Fruit fly (Drosophila melanogaster) whole organism, prepupa: Measurements from ENCODE around the gene glo.

Experiments
- Blimp-1 ChIP-seq: fragments of 200-800 bp; sonication (Bioruptor generic); optimal IDR thresholded peaks from 3 replicates; lab custom pipeline; 2017; ENCODE audit warnings: missing biosample characterization, missing genetic modification characterization, mild to moderate bottlenecking, moderate library complexity, missing genetic modification reagents
- CG10631 ChIP-seq: fragments of 200-800 bp; sonication (Bioruptor generic); optimal IDR thresholded peaks from 2 replicates; lab custom pipeline; 2016; ENCODE audit warnings: missing biosample characterization, missing genetic modification characterization
- CG11762 ChIP-seq: fragments of 200-800 bp; sonication (Bioruptor generic); optimal IDR thresholded peaks from 3 replicates; lab custom pipeline; 2016; ENCODE audit warnings: missing biosample characterization, missing genetic modification characterization; ENCODE audit not compliant: insufficient read depth
- CG11902 ChIP-seq: fragments of 200-800 bp; sonication (Bioruptor generic); optimal IDR thresholded peaks from 3 replicates; lab custom pipeline; 2016; ENCODE audit warnings: missing biosample characterization, missing genetic modification characterization
- CG15336 ChIP-seq: fragments of 200-800 bp; sonication (Bioruptor generic); IDR thresholded peaks from 2 replicates; pipeline ENCODE4 v1.3.6; 2022; ENCODE audit warnings: missing biosample characterization, missing genetic modification characterization
- CG1621 ChIP-seq: fragments of 200-800 bp; sonication (Bioruptor generic); optimal IDR thresholded peaks from 3 replicates; lab custom pipeline; 2018; ENCODE audit warnings: missing biosample characterization, mild to moderate bottlenecking, missing genetic modification characterization
- CG3032 ChIP-seq: fragments of 200-800 bp; optimal IDR thresholded peaks from 2 replicates; lab custom pipeline; 2019; ENCODE audit warnings: missing biosample characterization, mild to moderate bottlenecking, missing genetic modification characterization, moderate library complexity
- CG32006 ChIP-seq: fragments of 200-800 bp; sonication (Bioruptor generic); optimal IDR thresholded peaks from 3 replicates; lab custom pipeline; 2017; ENCODE audit warnings: missing biosample characterization, mild to moderate bottlenecking, missing genetic modification characterization
- CG34406 ChIP-seq: fragments of 200-800 bp; sonication (Bioruptor generic); optimal IDR thresholded peaks from 3 replicates; lab custom pipeline; 2016; ENCODE audit warnings: missing biosample characterization, missing genetic modification characterization
- CG3919 ChIP-seq: fragments of 200-800 bp; sonication (Bioruptor generic); optimal IDR thresholded peaks from 3 replicates; lab custom pipeline; 2016; ENCODE audit warnings: missing biosample characterization, missing genetic modification characterization
- CG4318 ChIP-seq: fragments of 200-800 bp; sonication (Bioruptor generic); optimal IDR thresholded peaks from 3 replicates; lab custom pipeline; 2017; ENCODE audit warnings: missing biosample characterization, mild to moderate bottlenecking, missing genetic modification characterization
- CG6163 ChIP-seq: fragments of 200-800 bp; sonication (Bioruptor generic); IDR thresholded peaks from 3 replicates; pipeline ENCODE4 v1.3.6; 2022; ENCODE audit warnings: missing biosample characterization, missing genetic modification characterization
- CG6276 ChIP-seq: fragments of 200-800 bp; sonication (Bioruptor generic); optimal IDR thresholded peaks from 2 replicates; lab custom pipeline; 2017; ENCODE audit warnings: missing biosample characterization, mild to moderate bottlenecking, missing genetic modification characterization
- CG6792 ChIP-seq: fragments of 200-800 bp; sonication (Bioruptor generic); optimal IDR thresholded peaks from 3 replicates; lab custom pipeline; 2016; ENCODE audit warnings: missing biosample characterization, missing genetic modification characterization
- CG6808 ChIP-seq: fragments of 200-800 bp; sonication (Bioruptor generic); optimal IDR thresholded peaks from 3 replicates; lab custom pipeline; 2017; ENCODE audit warnings: missing biosample characterization, missing genetic modification characterization, mild to moderate bottlenecking, moderate library complexity, missing genetic modification reagents
- CG6854 ChIP-seq: fragments of 200-800 bp; sonication (Bioruptor generic); optimal IDR thresholded peaks from 2 replicates; lab custom pipeline; 2017; ENCODE audit warnings: missing biosample characterization, mild to moderate bottlenecking, missing genetic modification characterization
- CG7368 ChIP-seq: fragments of 200-800 bp; sonication (Bioruptor generic); optimal IDR thresholded peaks from 3 replicates; lab custom pipeline; 2016; ENCODE audit warnings: missing biosample characterization, missing genetic modification characterization
- CG8119 ChIP-seq: fragments of 200-800 bp; sonication (Bioruptor generic); IDR thresholded peaks from 3 replicates; pipeline ENCODE4 v1.3.6; 2022; ENCODE audit warnings: missing biosample characterization, missing genetic modification characterization
- CG8319 ChIP-seq: fragments of 200-800 bp; sonication (Bioruptor generic); optimal IDR thresholded peaks from 3 replicates; lab custom pipeline; 2016; ENCODE audit warnings: missing biosample characterization, missing genetic modification characterization
- CG8632 ChIP-seq: fragments of 200-800 bp; sonication (Bioruptor generic); optimal IDR thresholded peaks from 3 replicates; lab custom pipeline; 2016; ENCODE audit warnings: missing biosample characterization, missing genetic modification characterization
- CG9139 ChIP-seq: fragments of 200-800 bp; sonication (Bioruptor generic); optimal IDR thresholded peaks from 3 replicates; lab custom pipeline; 2017; ENCODE audit warnings: missing biosample characterization, mild to moderate bottlenecking, missing genetic modification characterization
- Eip75B ChIP-seq: fragments of 200-800 bp; sonication (Bioruptor generic); optimal IDR thresholded peaks from 3 replicates; lab custom pipeline; 2016; ENCODE audit warnings: missing biosample characterization, missing genetic modification characterization
- Eip93F ChIP-seq: fragments of 200-800 bp; sonication (Bioruptor generic); optimal IDR thresholded peaks from 2 replicates; lab custom pipeline; 2016; ENCODE audit warnings: missing biosample characterization, mild to moderate bottlenecking, missing genetic modification characterization
- Ets21C ChIP-seq: fragments of 200-800 bp; sonication (Bioruptor generic); optimal IDR thresholded peaks from 3 replicates; lab custom pipeline; 2016; ENCODE audit warnings: missing biosample characterization, missing genetic modification characterization
- Gug ChIP-seq: fragments of 200-800 bp; sonication (Bioruptor generic); IDR thresholded peaks from 2 replicates; pipeline ENCODE4 v1.3.6; 2022; ENCODE audit warnings: missing biosample characterization, missing genetic modification characterization
- Hr38 ChIP-seq: sonication (Bioruptor generic); optimal IDR thresholded peaks from 2 replicates; lab custom pipeline; 2016; ENCODE audit warnings: missing biosample characterization, missing genetic modification characterization
- Hr4 ChIP-seq: fragments of 200-800 bp; sonication (Bioruptor generic); optimal IDR thresholded peaks from 3 replicates; lab custom pipeline; 2016; ENCODE audit warnings: missing biosample characterization, missing genetic modification characterization
- Lpt ChIP-seq: fragments of 200-800 bp; sonication (Bioruptor generic); optimal IDR thresholded peaks from 3 replicates; lab custom pipeline; 2016; ENCODE audit warnings: missing biosample characterization, missing genetic modification characterization
- Met ChIP-seq: fragments of 200-800 bp; sonication (Bioruptor generic); optimal IDR thresholded peaks from 3 replicates; lab custom pipeline; 2016; ENCODE audit warnings: missing biosample characterization, missing genetic modification characterization
- OdsH ChIP-seq: fragments of 200-800 bp; sonication (Bioruptor generic); optimal IDR thresholded peaks from 3 replicates; lab custom pipeline; 2016; ENCODE audit warnings: missing biosample characterization, missing genetic modification characterization
- Smox ChIP-seq: fragments of 200-800 bp; sonication (Bioruptor generic); optimal IDR thresholded peaks from 3 replicates; lab custom pipeline; 2016; ENCODE audit warnings: missing biosample characterization, missing genetic modification characterization
- Sox102F ChIP-seq: fragments of 200-800 bp; sonication (Bioruptor generic); optimal IDR thresholded peaks from 2 replicates; lab custom pipeline; 2016; ENCODE audit warnings: missing biosample characterization, mild to moderate bottlenecking, missing genetic modification characterization
- Sox14 ChIP-seq: fragments of 200-800 bp; sonication (Bioruptor generic); optimal IDR thresholded peaks from 3 replicates; lab custom pipeline; 2016; ENCODE audit warnings: missing biosample characterization, missing genetic modification characterization
- achi ChIP-seq: fragments of 200-800 bp; sonication (Bioruptor generic); optimal IDR thresholded peaks from 3 replicates; lab custom pipeline; 2016; ENCODE audit warnings: missing biosample characterization, missing genetic modification characterization
- acj6 ChIP-seq: fragments of 200-800 bp; sonication (Bioruptor generic); optimal IDR thresholded peaks from 3 replicates; lab custom pipeline; 2016; ENCODE audit warnings: missing biosample characterization, missing genetic modification characterization
- dac ChIP-seq: fragments of 200-800 bp; sonication (Bioruptor generic); optimal IDR thresholded peaks from 2 replicates; lab custom pipeline; 2017; ENCODE audit warnings: missing biosample characterization, mild to moderate bottlenecking, missing genetic modification characterization
- eg ChIP-seq: fragments of 200-800 bp; sonication (Bioruptor generic); IDR thresholded peaks from 3 replicates; pipeline ENCODE4 v1.3.6; 2022; ENCODE audit warnings: missing biosample characterization, missing genetic modification characterization
- fd59A ChIP-seq: fragments of 200-800 bp; sonication (Bioruptor generic); optimal IDR thresholded peaks from 2 replicates; lab custom pipeline; 2017; ENCODE audit warnings: missing biosample characterization, mild to moderate bottlenecking, missing genetic modification characterization, missing genetic modification reagents
- fd85E ChIP-seq: fragments of 200-800 bp; sonication (Bioruptor generic); optimal IDR thresholded peaks from 3 replicates; lab custom pipeline; 2016; ENCODE audit warnings: missing biosample characterization, missing genetic modification characterization
- fkh ChIP-seq: fragments of 200-800 bp; sonication (Bioruptor generic); optimal IDR thresholded peaks from 3 replicates; lab custom pipeline; 2017; ENCODE audit warnings: missing biosample characterization, mild to moderate bottlenecking, missing genetic modification characterization, moderate library complexity
- lz ChIP-seq: fragments of 200-800 bp; sonication (Bioruptor generic); optimal IDR thresholded peaks from 3 replicates; lab custom pipeline; 2016; ENCODE audit warnings: missing biosample characterization, missing genetic modification characterization
- net ChIP-seq: fragments of 200-800 bp; sonication (Bioruptor generic); optimal IDR thresholded peaks from 3 replicates; lab custom pipeline; 2016; ENCODE audit warnings: missing biosample characterization, missing genetic modification characterization
- pdm3 ChIP-seq: fragments of 200-800 bp; sonication (Bioruptor generic); optimal IDR thresholded peaks from 3 replicates; lab custom pipeline; 2016; ENCODE audit warnings: missing biosample characterization, missing genetic modification characterization
- salr ChIP-seq, 2 experiments: fragments of 200-800 bp; sonication (Bioruptor generic); optimal IDR thresholded peaks; 3 replicates each; lab custom pipeline; 2016 to 2018; ENCODE audit warnings: missing biosample characterization in 2 of 2, missing genetic modification characterization in 2 of 2, mild to moderate bottlenecking in 1 of 2
- spab ChIP-seq: fragments of 200-800 bp; sonication (Bioruptor generic); optimal IDR thresholded peaks from 2 replicates; lab custom pipeline; 2017; ENCODE audit warnings: missing biosample characterization, mild to moderate bottlenecking, missing genetic modification characterization, missing genetic modification reagents
- ss ChIP-seq, 2 experiments: fragments of 200-800 bp; sonication (Bioruptor generic); optimal IDR thresholded peaks; 2 replicates in 1 of 2; 3 replicates in 1 of 2; lab custom pipeline; 2017 to 2018; ENCODE audit warnings: mild to moderate bottlenecking in 2 of 2, missing biosample characterization in 2 of 2, missing genetic modification characterization in 2 of 2, moderate library complexity in 1 of 2
- svp ChIP-seq: fragments of 200-800 bp; sonication (Bioruptor generic); peaks from one replicate; lab custom pipeline; 2016; ENCODE audit warnings: missing biosample characterization, missing genetic modification characterization
- topi ChIP-seq: fragments of 200-800 bp; sonication (Bioruptor generic); optimal IDR thresholded peaks from 3 replicates; lab custom pipeline; 2016; ENCODE audit warnings: missing biosample characterization, missing genetic modification characterization
- vri ChIP-seq: fragments of 200-800 bp; sonication (Bioruptor generic); optimal IDR thresholded peaks from 3 replicates; lab custom pipeline; 2016; ENCODE audit warnings: missing biosample characterization, mild to moderate bottlenecking, missing genetic modification characterization

Gene glo

dm6 chr3R:11775207-11775606, 44.0 kb downstream of the glo start:
- no peak for TF ChIP-seq pdm3
- no peak for TF ChIP-seq CG6163 (GFP tag; lab: Robert Waterston, UW)
- TF ChIP-seq CG3032 (tag; lab: Kevin White, UChicago) = no peak
- no peak for TF ChIP-seq ss (GFP tag; optimal IDR thresholded peaks at IDR 0.05; lab: Kevin White, UChicago)
- TF ChIP-seq Met (GFP tag; lab: Kevin White, UChicago) = no peak
- no peak for TF ChIP-seq net (GFP tag; lab: Kevin White, UChicago)
- no peak for TF ChIP-seq Smox
- no peak for TF ChIP-seq fkh (GFP tag; lab: Kevin White, UChicago)
- TF ChIP-seq fd85E = no peak
- no peak for TF ChIP-seq OdsH (GFP tag; lab: Kevin White, UChicago)
- TF ChIP-seq Eip75B = no peak

- TF ChIP-seq eg (no peak), fd59A (GFP tag; lab: Kevin White, UChicago) (no peak), CG9139 (peak; percentile 6), CG34406 (GFP tag; lab: Kevin White, UChicago) (peak; percentile 46), CG1621 (no peak), Ets21C (GFP tag; lab: Kevin White, UChicago) (no peak), Sox102F (GFP tag; lab: Kevin White, UChicago) (peak; percentile 3), vri (GFP tag; lab: Kevin White, UChicago) (no peak), CG11902 (GFP tag; lab: Kevin White, UChicago) (no peak), Hr38 (GFP tag; lab: Kevin White, UChicago) (no peak), CG8119 (GFP tag; lab: Robert Waterston, UW) (peak; percentile 36; the same call in 1 of the 3 replicates), CG6792 (GFP tag; lab: Kevin White, UChicago) (peak; percentile 49), OdsH (GFP tag; lab: Kevin White, UChicago) (peak; percentile 57), fkh (GFP tag; lab: Kevin White, UChicago) (no peak), Sox14 (GFP tag; lab: Kevin White, UChicago) (peak; percentile 24), Met (GFP tag; lab: Kevin White, UChicago) (peak; percentile 52), CG32006 (GFP tag; lab: Kevin White, UChicago) (peak; percentile 51), CG11762 (GFP tag; lab: Kevin White, UChicago) (no peak), CG3032 (tag; lab: Kevin White, UChicago) (peak; percentile 68), Lpt (no peak), svp (no peak), acj6 (GFP tag; lab: Kevin White, UChicago) (peak; percentile 53), CG4318 (GFP tag; lab: Kevin White, UChicago) (no peak), dac (GFP tag; lab: Kevin White, UChicago) (no peak), CG6854 (no peak), pdm3 (peak; percentile 36), CG3919 (GFP tag; lab: Kevin White, UChicago) (peak; percentile 34), Eip75B (peak; percentile 58), CG7368 (GFP tag; lab: Kevin White, UChicago) (no peak), achi (GFP tag; lab: Kevin White, UChicago) (peak; percentile 46), salr (GFP tag; optimal IDR thresholded peaks at IDR 0.05; lab: Kevin White, UChicago) (peak in 1 of 2 experiments; percentile 34), Hr4 (GFP tag; lab: Kevin White, UChicago) (peak; percentile 47), CG10631 (GFP tag; lab: Kevin White, UChicago) (peak; percentile 53), CG15336 (GFP tag; lab: Robert Waterston, UW) (peak; percentile 42), topi (GFP tag; lab: Kevin White, UChicago) (peak; percentile 43), Smox (peak; percentile 40), CG6808 (GFP tag; lab: Kevin White, UChicago) (peak; percentile 47), CG8319 (no peak), fd85E (no peak), Gug (no peak), spab (GFP tag; lab: Kevin White, UChicago) (peak; percentile 50), CG8632 (GFP tag; lab: Kevin White, UChicago) (peak; percentile 21), CG6276 (GFP tag; lab: Kevin White, UChicago) (no peak), Blimp-1 (GFP tag; lab: Kevin White, UChicago) (no peak), net (GFP tag; lab: Kevin White, UChicago) (peak; percentile 41), Eip93F (no peak), ss (GFP tag; optimal IDR thresholded peaks at IDR 0.05; lab: Kevin White, UChicago) (peak; percentile 32 to 44), lz (GFP tag; lab: Kevin White, UChicago) (peak; percentile 43)
Measured at dm6 chr3R:11773999-11774397, 45.2 kb downstream of the glo start.
